Worm (Caenorhabditis elegans) whole organism, L3 larva: Measurements from ENCODE around the gene T02C5.1.

ENCODE experiments used
- R02D3.7 ChIP-seq: fragments of 150-350 bp; optimal IDR thresholded peaks from 2 replicates; lab custom pipeline; 2014; ENCODE audit warnings: missing biosample characterization, missing genetic modification characterization
- aly-2 ChIP-seq: fragments of 150-350 bp; optimal IDR thresholded peaks from 2 replicates; lab custom pipeline; 2014; ENCODE audit warnings: missing biosample characterization, missing genetic modification characterization
- ama-1 ChIP-seq: fragments of 150-350 bp; optimal IDR thresholded peaks from 2 replicates; lab custom pipeline; 2018
- ceh-16 ChIP-seq: sonication (generic microtip); optimal IDR thresholded peaks from 2 replicates; lab custom pipeline; 2017; ENCODE audit warnings: missing biosample characterization, missing genetic modification characterization
- ceh-28 ChIP-seq: fragments of 150-350 bp; optimal IDR thresholded peaks from 2 replicates; lab custom pipeline; 2014; ENCODE audit warnings: missing biosample characterization, missing genetic modification reagents, missing genetic modification characterization
- ceh-82 ChIP-seq: fragments of 150-350 bp; optimal IDR thresholded peaks from 2 replicates; lab custom pipeline; 2014; ENCODE audit warnings: missing biosample characterization, missing genetic modification characterization
- ceh-9 ChIP-seq: sonication (generic microtip); optimal IDR thresholded peaks from 2 replicates; lab custom pipeline; 2018; ENCODE audit warnings: missing biosample characterization, missing genetic modification characterization
- daf-12 ChIP-seq: fragments of 150-350 bp; optimal IDR thresholded peaks from 2 replicates; lab custom pipeline; 2014; ENCODE audit warnings: missing biosample characterization, missing genetic modification reagents, missing genetic modification characterization
- elt-1 ChIP-seq: fragments of 150-350 bp; optimal IDR thresholded peaks from 2 replicates; lab custom pipeline; 2014; ENCODE audit warnings: missing biosample characterization, missing genetic modification characterization
- elt-2 ChIP-seq: sonication (generic microtip); optimal IDR thresholded peaks from 2 replicates; lab custom pipeline; 2016; ENCODE audit warnings: missing genetic modification reagents, mild to moderate bottlenecking, missing genetic modification characterization, missing compliant biosample characterization
- elt-3 ChIP-seq, 3 experiments: fragments of 150-350 bp in 1 of 3; sonication (generic microtip) in 2 of 3; optimal IDR thresholded peaks; 2 replicates in 2 of 3; 4 replicates in 1 of 3; lab custom pipeline; 2014 to 2017; ENCODE audit warnings: missing biosample characterization in 3 of 3, missing genetic modification characterization in 3 of 3
- eor-1 ChIP-seq, 2 experiments: fragments of 150-350 bp; optimal IDR thresholded peaks; 2 replicates each; lab custom pipeline; 2014 to 2018; ENCODE audit warnings: missing biosample characterization in 2 of 2, missing genetic modification characterization in 2 of 2
- fkh-10 ChIP-seq: sonication (generic microtip); optimal IDR thresholded peaks from 2 replicates; lab custom pipeline; 2017; ENCODE audit warnings: missing biosample characterization, missing genetic modification reagents, missing genetic modification characterization
- fkh-2 ChIP-seq: fragments of 150-350 bp; optimal IDR thresholded peaks from 2 replicates; lab custom pipeline; 2014; ENCODE audit warnings: missing biosample characterization, missing genetic modification reagents, missing genetic modification characterization
- fos-1 ChIP-seq: fragments of 150-350 bp; optimal IDR thresholded peaks from 2 replicates; lab custom pipeline; 2014; ENCODE audit warnings: missing biosample characterization, missing genetic modification characterization
- jun-1 ChIP-seq: fragments of 150-350 bp; optimal IDR thresholded peaks from 2 replicates; lab custom pipeline; 2014; ENCODE audit warnings: missing biosample characterization, missing genetic modification reagents, missing genetic modification characterization
- lin-15B ChIP-seq: fragments of 150-350 bp; optimal IDR thresholded peaks from 2 replicates; lab custom pipeline; 2014; ENCODE audit warnings: missing biosample characterization, missing genetic modification characterization
- lin-39 ChIP-seq: fragments of 150-350 bp; optimal IDR thresholded peaks from 2 replicates; lab custom pipeline; 2018; ENCODE audit warnings: missing biosample characterization, missing genetic modification reagents, missing genetic modification characterization
- lsy-12 ChIP-seq: sonication (generic microtip); optimal IDR thresholded peaks from 2 replicates; lab custom pipeline; 2016; ENCODE audit warnings: mild to moderate bottlenecking, missing genetic modification characterization, missing compliant biosample characterization
- mml-1 ChIP-seq: fragments of 150-350 bp; sonication (generic microtip); optimal IDR thresholded peaks from 3 replicates; lab custom pipeline; 2014; ENCODE audit warnings: missing biosample characterization, missing genetic modification characterization
- nfya-1 ChIP-seq: sonication (generic microtip); optimal IDR thresholded peaks from 2 replicates; lab custom pipeline; 2017; ENCODE audit warnings: missing genetic modification characterization, mild to moderate bottlenecking, missing compliant biosample characterization, antibody characterized with exemption, moderate library complexity; ENCODE audit not compliant: insufficient read depth
- nhr-11 ChIP-seq: fragments of 150-350 bp; optimal IDR thresholded peaks from 2 replicates; lab custom pipeline; 2014; ENCODE audit warnings: missing biosample characterization, missing genetic modification characterization
- nhr-12 ChIP-seq: fragments of 150-350 bp; optimal IDR thresholded peaks from 2 replicates; lab custom pipeline; 2014; ENCODE audit warnings: missing biosample characterization, missing genetic modification characterization
- nhr-23 ChIP-seq: fragments of 150-350 bp; optimal IDR thresholded peaks from 2 replicates; lab custom pipeline; 2014; ENCODE audit warnings: missing biosample characterization, missing genetic modification reagents, missing genetic modification characterization
- nhr-237 ChIP-seq: fragments of 150-350 bp; optimal IDR thresholded peaks from 2 replicates; lab custom pipeline; 2014; ENCODE audit warnings: missing biosample characterization, missing genetic modification characterization
- nhr-25 ChIP-seq: sonication (generic microtip); optimal IDR thresholded peaks from 2 replicates; lab custom pipeline; 2017; ENCODE audit warnings: missing biosample characterization, missing genetic modification characterization
- nhr-28 ChIP-seq: fragments of 150-350 bp; optimal IDR thresholded peaks from 2 replicates; lab custom pipeline; 2014; ENCODE audit warnings: missing biosample characterization, missing genetic modification characterization
- nhr-43 ChIP-seq: sonication (generic microtip); optimal IDR thresholded peaks from 2 replicates; lab custom pipeline; 2016; ENCODE audit warnings: mild to moderate bottlenecking, missing genetic modification characterization, missing compliant biosample characterization; ENCODE audit not compliant: poor library complexity, severe bottlenecking
- nhr-67 ChIP-seq: fragments of 150-350 bp; optimal IDR thresholded peaks from 2 replicates; lab custom pipeline; 2014; ENCODE audit warnings: missing biosample characterization, missing genetic modification characterization
- nhr-76 ChIP-seq: fragments of 150-350 bp; sonication (generic microtip); optimal IDR thresholded peaks from 5 replicates; lab custom pipeline; 2014; ENCODE audit warnings: missing biosample characterization, missing genetic modification characterization
- pha-4 ChIP-seq: fragments of 150-350 bp; optimal IDR thresholded peaks from 2 replicates; lab custom pipeline; 2014; ENCODE audit warnings: missing biosample characterization, missing genetic modification reagents, missing genetic modification characterization
- pqm-1 ChIP-seq: fragments of 150-350 bp; optimal IDR thresholded peaks from 2 replicates; lab custom pipeline; 2017; ENCODE audit warnings: missing biosample characterization, missing genetic modification characterization, inconsistent platforms
- sea-2 ChIP-seq: fragments of 150-350 bp; sonication (generic microtip); optimal IDR thresholded peaks from 4 replicates; lab custom pipeline; 2014; ENCODE audit warnings: missing biosample characterization, missing genetic modification reagents, missing genetic modification characterization
- skn-1 ChIP-seq: fragments of 150-350 bp; optimal IDR thresholded peaks from 2 replicates; lab custom pipeline; 2014; ENCODE audit warnings: missing biosample characterization, missing genetic modification characterization
- snpc-4 ChIP-seq: fragments of 150-350 bp; optimal IDR thresholded peaks from 2 replicates; lab custom pipeline; 2014; ENCODE audit warnings: missing biosample characterization, missing genetic modification characterization
- tbx-2 ChIP-seq: sonication (generic microtip); optimal IDR thresholded peaks from 2 replicates; lab custom pipeline; 2016; ENCODE audit warnings: mild to moderate bottlenecking, missing genetic modification characterization, missing compliant biosample characterization
- unc-62 ChIP-seq: fragments of 150-350 bp; sonication (generic microtip); optimal IDR thresholded peaks from 4 replicates; lab custom pipeline; 2014; ENCODE audit warnings: missing biosample characterization, missing genetic modification reagents, missing genetic modification characterization
- zag-1 ChIP-seq: fragments of 150-350 bp; optimal IDR thresholded peaks from 2 replicates; lab custom pipeline; 2014; ENCODE audit warnings: missing biosample characterization, missing genetic modification characterization
- ztf-11 ChIP-seq: fragments of 150-350 bp; optimal IDR thresholded peaks from 2 replicates; lab custom pipeline; 2014; ENCODE audit warnings: missing biosample characterization, missing genetic modification characterization

T02C5.1 gene

ce11 chrX:2694725-2695124, at the start of gene T02C5.1:
Gene T02C5.1 (plus strand): TSS chrX:2694923.
- TF ChIP-seq pqm-1 (peak; percentile 46), lin-15B (no peak), nhr-67 (tag; lab: Kevin White, UChicago) (no peak), ceh-9 (no peak), fkh-2 (tag; lab: Kevin White, UChicago) (no peak), nfya-1 (no peak), skn-1 (no peak), ceh-82 (tag; lab: Kevin White, UChicago) (no peak), ceh-28 (tag; lab: Kevin White, UChicago) (no peak), elt-1 (tag; lab: Kevin White, UChicago) (no peak), fos-1 (tag; lab: Kevin White, UChicago) (no peak), elt-2 (tag; lab: Kevin White, UChicago) (peak; percentile 74), nhr-76 (no peak), pha-4 (tag; lab: Kevin White, UChicago) (peak; percentile 39), tbx-2 (tag; lab: Kevin White, UChicago) (no peak), sea-2 (GFP tag; lab: Kevin White, UChicago) (no peak), snpc-4 (tag; lab: Kevin White, UChicago) (no peak), R02D3.7 (no peak), eor-1 (tag; optimal IDR thresholded peaks at IDR 0.05; lab: Kevin White, UChicago) (no peak), daf-12 (no peak), nhr-11 (tag; lab: Kevin White, UChicago) (no peak), nhr-12 (tag; lab: Kevin White, UChicago) (no peak), ama-1 (lab: Kevin White, UChicago) (no peak)

ce11 chrX:2654334-2654733, 40.4 kb upstream of the T02C5.1 start:
- no peak for TF ChIP-seq fos-1 (tag; lab: Kevin White, UChicago)
- TF ChIP-seq skn-1 = no peak
- TF ChIP-seq snpc-4 (tag; lab: Kevin White, UChicago) = no peak
- peak; percentile 79 for TF ChIP-seq fkh-10 (GFP tag; lab: Kevin White, UChicago)
- TF ChIP-seq ama-1 (lab: Kevin White, UChicago) = no peak
- TF ChIP-seq ceh-82 (tag; lab: Kevin White, UChicago) = no peak
- no peak for TF ChIP-seq ztf-11 (tag; lab: Kevin White, UChicago)
- TF ChIP-seq eor-1 (tag; optimal IDR thresholded peaks at IDR 0.05; lab: Kevin White, UChicago) = no peak

- TF ChIP-seq nhr-23 (tag; lab: Kevin White, UChicago) = no peak
- TF ChIP-seq daf-12 = no peak
- TF ChIP-seq ceh-16 = no peak
- no peak for TF ChIP-seq lin-15B
- no peak for TF ChIP-seq R02D3.7
- TF ChIP-seq elt-3 (tag; optimal IDR thresholded peaks at IDR 0.05; lab: Kevin White, UChicago) = no peak
- TF ChIP-seq nhr-12 (tag; lab: Kevin White, UChicago) = no peak
- no peak for TF ChIP-seq fkh-2 (tag; lab: Kevin White, UChicago)
- peak; percentile 26 for TF ChIP-seq snpc-4 (tag; lab: Kevin White, UChicago)
- no peak for TF ChIP-seq skn-1
- TF ChIP-seq elt-2 (tag; lab: Kevin White, UChicago) = peak; percentile 9
Observed at ce11 chrX:2663798-2664197, 30.9 kb upstream of the T02C5.1 start.

ce11 chrX:2664273-2664672, 30.4 kb upstream of the T02C5.1 start, which contains the start of gene F54G2.1:
Gene F54G2.1 (minus strand): TSS chrX:2664373.
- TF ChIP-seq jun-1 = no peak
- no peak for TF ChIP-seq nhr-25 (tag; lab: Kevin White, UChicago)
- TF ChIP-seq ama-1 (lab: Kevin White, UChicago) = no peak
- no peak for TF ChIP-seq lin-39 (tag; lab: Kevin White, UChicago)
- no peak for TF ChIP-seq fkh-10 (GFP tag; lab: Kevin White, UChicago)
- no peak for TF ChIP-seq sea-2 (GFP tag; lab: Kevin White, UChicago)
- no peak for TF ChIP-seq aly-2
- no peak for TF ChIP-seq elt-2 (tag; lab: Kevin White, UChicago)
- TF ChIP-seq elt-1 (tag; lab: Kevin White, UChicago) = no peak
- TF ChIP-seq elt-3 (tag; optimal IDR thresholded peaks at IDR 0.05; lab: Kevin White, UChicago) = no peak
- no peak for TF ChIP-seq ceh-9
- TF ChIP-seq mml-1 (tag; lab: Kevin White, UChicago) = no peak
- TF ChIP-seq nhr-43 (tag; lab: Kevin White, UChicago) = no peak
- TF ChIP-seq nfya-1 = no peak
- no peak for TF ChIP-seq skn-1

ce11 chrX:2667779-2668178, 26.9 kb upstream of the T02C5.1 start, which contains the start of gene C09B7.2:
Gene C09B7.2 (plus strand): TSS chrX:2668127.
- no peak for TF ChIP-seq eor-1 (tag; optimal IDR thresholded peaks at IDR 0.05; lab: Kevin White, UChicago)
- no peak for TF ChIP-seq fkh-2 (tag; lab: Kevin White, UChicago)
- no peak for TF ChIP-seq lin-15B
- TF ChIP-seq tbx-2 (tag; lab: Kevin White, UChicago) = no peak
- peak; percentile 55 for TF ChIP-seq jun-1
- TF ChIP-seq aly-2 = no peak
- no peak for TF ChIP-seq lsy-12 (tag; lab: Kevin White, UChicago)
- TF ChIP-seq nhr-12 (tag; lab: Kevin White, UChicago) = no peak
- peak; percentile 72 for TF ChIP-seq pqm-1
- peak; percentile 82 for TF ChIP-seq nfya-1
- peak; percentile 57 for TF ChIP-seq fkh-10 (GFP tag; lab: Kevin White, UChicago)
- TF ChIP-seq unc-62 (GFP tag; lab: Kevin White, UChicago) = no peak
- TF ChIP-seq daf-12 = no peak
- TF ChIP-seq nhr-43 (tag; lab: Kevin White, UChicago) = peak; percentile 27
- peak; percentile 56 for TF ChIP-seq nhr-25 (tag; lab: Kevin White, UChicago)
- no peak for TF ChIP-seq skn-1
- TF ChIP-seq zag-1 (tag; lab: Kevin White, UChicago) = no peak
- peak; percentile 47 for TF ChIP-seq lin-39 (tag; lab: Kevin White, UChicago)
- TF ChIP-seq pha-4 (tag; lab: Kevin White, UChicago) = peak; percentile 96
- TF ChIP-seq elt-2 (tag; lab: Kevin White, UChicago) = peak; percentile 77
- peak; percentile 46 for TF ChIP-seq snpc-4 (tag; lab: Kevin White, UChicago)
- peak; percentile 73 for TF ChIP-seq nhr-23 (tag; lab: Kevin White, UChicago)
- TF ChIP-seq ama-1 (lab: Kevin White, UChicago) = no peak
- TF ChIP-seq nhr-11 (tag; lab: Kevin White, UChicago) = no peak
- TF ChIP-seq ceh-9 = no peak
- no peak for TF ChIP-seq sea-2 (GFP tag; lab: Kevin White, UChicago)
- no peak for TF ChIP-seq nhr-237 (tag; lab: Kevin White, UChicago)
- no peak for TF ChIP-seq nhr-28 (tag; lab: Kevin White, UChicago)
- no peak for TF ChIP-seq ceh-82 (tag; lab: Kevin White, UChicago)
